Fruit fly (Drosophila melanogaster) whole organism, wandering third instar larva: ENCODE results near the gene tho2.

Experiments used
- Abd-B ChIP-seq: fragments of >200 bp; optimal IDR thresholded peaks from 2 replicates; lab custom pipeline; 2017; ENCODE audit warnings: missing biosample characterization, missing genetic modification characterization
- CrebA ChIP-seq: fragments of 200-800 bp; sonication (Bioruptor generic); optimal IDR thresholded peaks from 2 replicates; lab custom pipeline; 2016; ENCODE audit warnings: missing biosample characterization, mild to moderate bottlenecking, missing genetic modification characterization, borderline replicate concordance
- GATAd ChIP-seq: sonication (Bioruptor generic); optimal IDR thresholded peaks from 2 replicates; lab custom pipeline; 2016; ENCODE audit warnings: missing biosample characterization, missing genetic modification characterization
- HLH106 ChIP-seq: fragments of 200-800 bp; optimal IDR thresholded peaks from 3 replicates; lab custom pipeline; 2019; ENCODE audit warnings: missing biosample characterization, mild to moderate bottlenecking, missing genetic modification characterization, moderate library complexity
- Hr83 ChIP-seq: fragments of 200-300 bp; sonication (Bioruptor generic); optimal IDR thresholded peaks from 2 replicates; lab custom pipeline; 2016; ENCODE audit warnings: missing biosample characterization, mild to moderate bottlenecking, missing genetic modification characterization, moderate library complexity; ENCODE audit not compliant: poor library complexity, severe bottlenecking
- Myc ChIP-seq: fragments of >200 bp; optimal IDR thresholded peaks from 2 replicates; lab custom pipeline; 2017
- N ChIP-seq: fragments of >200 bp; optimal IDR thresholded peaks from 2 replicates; lab custom pipeline; 2018; ENCODE audit warnings: missing biosample characterization, missing external identifiers, missing genetic modification characterization
- Vsx2 ChIP-seq: fragments of 200-300, 225-300 bp; sonication (Bioruptor generic); optimal IDR thresholded peaks from 2 replicates; lab custom pipeline; 2018; ENCODE audit warnings: missing biosample characterization, missing genetic modification characterization; ENCODE audit not compliant: partially characterized antibody
- br ChIP-seq: fragments of 200-800 bp; sonication (Bioruptor generic); optimal IDR thresholded peaks from 2 replicates; lab custom pipeline; 2016; ENCODE audit warnings: missing biosample characterization, missing genetic modification characterization
- dmrt93B ChIP-seq: fragments of 200-800 bp; sonication (Bioruptor generic); optimal IDR thresholded peaks from 2 replicates; lab custom pipeline; 2018; ENCODE audit warnings: missing biosample characterization, mild to moderate bottlenecking, missing genetic modification characterization
- h ChIP-seq: fragments of 200-800 bp; sonication (Bioruptor generic); optimal IDR thresholded peaks from 3 replicates; lab custom pipeline; 2016; ENCODE audit warnings: missing biosample characterization, mild to moderate bottlenecking, missing genetic modification characterization
- jim ChIP-seq: fragments of 175-275, 200-325 bp; sonication (Bioruptor generic); optimal IDR thresholded peaks from 2 replicates; lab custom pipeline; 2016; ENCODE audit warnings: missing biosample characterization, mild to moderate bottlenecking, missing genetic modification characterization
- sage ChIP-seq: fragments of 200-800 bp; sonication (Bioruptor generic); optimal IDR thresholded peaks from 2 replicates; lab custom pipeline; 2016; ENCODE audit warnings: missing biosample characterization, mild to moderate bottlenecking, missing genetic modification characterization
- usp ChIP-seq: fragments of >200 bp; optimal IDR thresholded peaks from 2 replicates; lab custom pipeline; 2017; ENCODE audit warnings: missing biosample characterization, missing genetic modification characterization

tho2 gene

DNA sequence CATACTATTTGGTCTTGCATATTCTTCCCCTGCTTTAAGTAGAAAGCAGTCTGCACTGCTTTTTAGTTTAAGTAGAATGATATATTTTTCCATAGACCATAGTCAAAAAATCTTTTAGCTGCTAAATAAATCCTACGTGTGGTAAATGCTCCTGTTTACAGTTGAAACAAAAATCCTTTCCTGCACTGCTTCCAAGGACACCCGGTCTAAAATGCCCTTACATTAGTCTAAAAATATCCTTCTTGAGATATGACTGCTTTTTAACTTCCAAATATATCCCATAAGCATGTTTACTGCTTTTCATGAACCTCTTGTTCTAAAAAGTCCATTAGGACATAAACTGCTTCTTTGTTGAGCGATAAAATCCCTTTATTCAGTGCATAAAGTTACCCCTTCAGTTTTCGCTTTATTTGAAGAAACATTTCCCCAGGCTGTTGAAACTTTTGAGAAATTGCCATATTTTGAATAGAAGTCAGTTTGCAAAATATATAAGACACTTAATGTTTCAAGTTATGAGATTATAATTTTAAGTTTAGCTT lies 34.6 kb downstream of the tho2 start:
- peak; percentile 41 for TF ChIP-seq Myc
- TF ChIP-seq N (GFP tag; lab: Kevin White, UChicago) = no peak
- TF ChIP-seq CrebA (GFP tag; lab: Kevin White, UChicago) = no peak
- TF ChIP-seq h (GFP tag; lab: Kevin White, UChicago) = no peak
- TF ChIP-seq jim (GFP tag; lab: Kevin White, UChicago) = no peak
- no peak for TF ChIP-seq usp (GFP tag; lab: Kevin White, UChicago)

DNA sequence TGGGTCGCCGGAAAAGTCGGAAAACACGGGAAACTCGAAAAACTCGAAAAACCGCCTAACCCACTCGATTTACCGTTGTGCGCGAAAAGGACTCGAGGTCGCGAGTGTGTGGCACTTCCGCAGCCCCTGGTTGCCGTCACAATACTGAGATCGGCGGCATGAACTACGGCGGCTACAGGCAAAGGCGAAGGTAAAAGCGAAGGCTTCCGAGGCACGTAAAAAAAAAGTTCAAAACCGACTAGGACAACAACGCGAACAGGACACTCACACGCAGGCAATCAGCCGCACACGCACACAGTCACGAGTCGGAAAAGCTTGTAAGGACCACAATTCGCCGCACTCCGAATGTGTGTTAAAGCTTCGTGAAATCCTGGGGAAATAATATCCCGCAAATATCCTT lies 35.2 kb downstream of the tho2 start, which contains the start of gene dpr3:
Gene dpr3 (minus strand): TSS at position 133 of the 400 bp plus-strand sequence.
- TF ChIP-seq GATAd (no peak), Vsx2 (GFP tag; lab: Kevin White, UChicago) (no peak)

DNA sequence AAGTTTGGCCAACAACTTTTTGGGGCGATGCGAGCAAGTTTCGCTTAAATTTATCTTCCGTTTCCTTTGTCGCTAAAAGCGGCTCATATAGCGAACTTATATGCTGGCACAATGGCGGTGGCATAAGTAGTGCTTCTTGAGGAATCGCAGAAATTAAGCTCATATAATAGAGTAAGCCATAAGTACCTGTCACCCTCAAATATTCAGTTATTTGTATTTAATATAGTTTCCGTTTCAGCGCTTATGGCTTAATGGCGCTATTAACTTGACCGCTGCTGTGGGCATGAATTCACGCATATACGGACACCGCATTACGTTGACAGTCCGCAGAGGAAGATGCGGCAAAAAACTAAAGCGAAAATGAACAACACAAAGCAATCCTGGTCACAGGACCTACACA lies 54.8 kb downstream of the tho2 start:
- TF ChIP-seq Hr83 (no peak), br (no peak), sage (GFP tag; lab: Kevin White, UChicago) (no peak), dmrt93B (no peak), h (GFP tag; lab: Kevin White, UChicago) (no peak), Abd-B (GFP tag; lab: Kevin White, UChicago) (no peak), HLH106 (tag; lab: Kevin White, UChicago) (no peak)
